Fruit fly (Drosophila melanogaster): ENCODE data around the gene beta'COP.

- TF ChIP-seq psq (optimal IDR thresholded peaks at IDR 0.05) (no peak), Myc (optimal IDR thresholded peaks at IDR 0.05) (no peak), ttk (optimal IDR thresholded peaks at IDR 0.05) (no peak), h (optimal IDR thresholded peaks at IDR 0.05) (no peak)
These were observed 23.9 kb upstream of the beta'COP start, which contains the start of gene CG9395 for dm6 chr2L:13354580-13355347.
